Worm (Caenorhabditis elegans): ENCODE data around the gene cdd-2.

Gene cdd-2

ce11 chrIV:7580062-7580614 is 32.4 kb upstream of the cdd-2 start, which contains the start of the genes cec-5 and nol-10 (continued):
- peak; percentile 97 for TF ChIP-seq snpc-1.3 (tag; optimal IDR thresholded peaks at IDR 0.05; ENCODE audit: insufficient read depth)
- TF ChIP-seq nfya-1 (tag; optimal IDR thresholded peaks at IDR 0.05; ENCODE audit: borderline replicate concordance, insufficient read depth) = no peak
- TF ChIP-seq ztf-25 (GFP tag; IDR thresholded peaks at IDR 0.05) = no peak
- no peak for TF ChIP-seq ccch-3 (GFP tag; optimal IDR thresholded peaks at IDR 0.05)
- TF ChIP-seq ceh-79 (tag; optimal IDR thresholded peaks at IDR 0.05) = no peak
- TF ChIP-seq ceh-27 (GFP tag; optimal IDR thresholded peaks at IDR 0.05) = peak; percentile 90
- no peak for TF ChIP-seq nhr-120 (GFP tag; IDR thresholded peaks at IDR 0.05)
- peak; percentile 81 for TF ChIP-seq efl-1 (GFP tag; optimal IDR thresholded peaks at IDR 0.05)
- no peak for TF ChIP-seq attf-6 (GFP tag; IDR thresholded peaks at IDR 0.05)
- TF ChIP-seq aptf-3 (GFP tag; IDR thresholded peaks at IDR 0.05) = no peak
- no peak for TF ChIP-seq let-526 (GFP tag; IDR thresholded peaks at IDR 0.05)
- peak; percentile 72; the same call in 1 of the 2 replicates for TF ChIP-seq C17E4.6 (GFP tag; IDR thresholded peaks at IDR 0.05)
- TF ChIP-seq F10E7.11 (tag; optimal IDR thresholded peaks at IDR 0.05) = no peak
- no peak for TF ChIP-seq F37B4.10 (GFP tag; IDR thresholded peaks at IDR 0.05)
- no peak for TF ChIP-seq dpff-1 (tag; optimal IDR thresholded peaks at IDR 0.05)
- TF ChIP-seq C06A6.2 (GFP tag; conservative IDR thresholded peaks at IDR 0.05) = no peak
- peak; percentile 75 for TF ChIP-seq F23B12.7 (tag; optimal IDR thresholded peaks at IDR 0.05; ENCODE audit: insufficient read depth)
- TF ChIP-seq hsf-1 (GFP tag; IDR thresholded peaks at IDR 0.05) = 0 out of 2 replicates have a peak, but pooled peaks have one; percentile 26
- TF ChIP-seq F39B2.1 (GFP tag; IDR thresholded peaks at IDR 0.05) = no peak
- no peak for TF ChIP-seq egl-44 (GFP tag; IDR thresholded peaks at IDR 0.05)
- no peak for TF ChIP-seq hlh-12 (tag; optimal IDR thresholded peaks at IDR 0.05)
- peak in 1 of 2 experiments; percentile 41 for TF ChIP-seq let-607 (tag; optimal IDR thresholded peaks at IDR 0.05)
- TF ChIP-seq lsy-27 (tag; optimal IDR thresholded peaks at IDR 0.05; ENCODE audit: borderline replicate concordance, insufficient read depth) = no peak
- peak; percentile 31 to 77 (median 46) for TF ChIP-seq lin-35 (GFP tag; optimal IDR thresholded peaks at IDR 0.05)
- TF ChIP-seq F57C9.4 (tag; optimal IDR thresholded peaks at IDR 0.05) = no peak
- TF ChIP-seq ets-4 (GFP tag; optimal IDR thresholded peaks at IDR 0.05) = no peak
- no peak; the same call in 1 of the 2 replicates for TF ChIP-seq rcor-1 (GFP tag; IDR thresholded peaks at IDR 0.05)
- TF ChIP-seq tbp1 (GFP tag; optimal IDR thresholded peaks at IDR 0.05) = peak; percentile 74
- TF ChIP-seq mel-28 (tag; optimal IDR thresholded peaks at IDR 0.05; ENCODE audit: borderline replicate concordance) = no peak
- no peak for TF ChIP-seq F22D6.2 (tag; optimal IDR thresholded peaks at IDR 0.05)

ce11 chrIV:7578281-7578680 is 30.6 kb upstream of the cdd-2 start, which contains the start of gene F32E10.5:
Gene F32E10.5, minus strand, starts transcription at chrIV:7578381.
- TF ChIP-seq let-607 (tag; optimal IDR thresholded peaks at IDR 0.05) = no peak
- TF ChIP-seq hlh-26 (GFP tag; conservative IDR thresholded peaks at IDR 0.05) = no peak
- no peak for TF ChIP-seq ceh-79 (tag; optimal IDR thresholded peaks at IDR 0.05)
- TF ChIP-seq hsf-1 (GFP tag; IDR thresholded peaks at IDR 0.05) = 0 out of 2 replicates have a peak, but pooled peaks have one; percentile 17
- 0 out of 2 replicates have a peak, but pooled peaks have one; percentile 21 for TF ChIP-seq Y95B8A.8 (GFP tag; IDR thresholded peaks at IDR 0.05)

ce11 chrIV:7575147-7575768 is 27.6 kb upstream of the cdd-2 start, which contains the start of gene cec-4:
Gene cec-4, plus strand, starts transcription at chrIV:7575718.
- no peak for TF ChIP-seq K11D2.4 (GFP tag; IDR thresholded peaks at IDR 0.05)
- no peak for TF ChIP-seq ztf-6 (GFP tag; IDR thresholded peaks at IDR 0.05)
- no peak for TF ChIP-seq lir-1 (GFP tag; conservative IDR thresholded peaks at IDR 0.05)
- no peak for TF ChIP-seq F10E7.11 (tag; optimal IDR thresholded peaks at IDR 0.05)
